Fruit fly (Drosophila melanogaster) whole organism, embryonic: ENCODE data around the gene ball.

Experiments used
- CG10959 ChIP-seq: fragments of 200-800 bp; sonication (Bioruptor generic); IDR thresholded peaks from 2 replicates; pipeline ENCODE4 v1.3.6; 2022; ENCODE audit warnings: missing biosample characterization, missing genetic modification characterization
- CG30403 ChIP-seq: fragments of 200-800 bp; sonication (Bioruptor generic); optimal IDR thresholded peaks from 3 replicates; lab custom pipeline; 2016; ENCODE audit warnings: missing biosample characterization, missing genetic modification characterization
- CG8765 ChIP-seq: fragments of 200-800 bp; sonication (Bioruptor generic); IDR thresholded peaks from 2 replicates; pipeline ENCODE4 v1.3.6; 2022; ENCODE audit warnings: missing biosample characterization, missing genetic modification characterization
- psq ChIP-seq: fragments of 200-800 bp; sonication (Bioruptor generic); optimal IDR thresholded peaks from 2 replicates; lab custom pipeline; 2017; ENCODE audit warnings: missing biosample characterization, missing genetic modification characterization

- no peak for TF ChIP-seq CG30403 (GFP tag; lab: Kevin White, UChicago)
- TF ChIP-seq CG10959 (GFP tag; lab: Robert Waterston, UW), result no peak
- TF ChIP-seq psq (GFP tag; lab: Kevin White, UChicago), result no peak
- no peak for TF ChIP-seq CG8765 (GFP tag; lab: Robert Waterston, UW)
These were observed 42.1 kb upstream of the ball start for dm6 chr3R:26908750-26909149.
